Worm (Caenorhabditis elegans): Measurements from ENCODE around the gene lips-10.
A peak's percentile ranks its signal among the peaks of the same experiment; 100 is the strongest.

DNA sequence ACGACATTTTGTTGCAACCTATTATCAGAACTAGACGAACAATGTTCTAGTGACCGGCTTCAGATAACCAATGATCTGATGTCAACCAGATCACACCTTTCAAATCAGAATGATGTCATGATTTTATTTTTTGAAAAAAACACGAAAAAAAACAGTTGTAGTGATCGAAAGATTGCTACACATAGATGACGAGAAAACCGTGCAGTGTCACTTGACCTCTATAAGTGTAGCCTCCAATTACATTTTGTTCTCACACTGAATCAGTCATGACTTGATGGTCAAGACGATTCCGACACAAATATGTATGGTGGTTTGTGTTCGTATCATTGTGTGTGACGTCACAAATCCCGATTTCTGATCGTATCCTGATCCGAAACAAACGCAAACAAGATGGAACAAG is 1.1 kb downstream of the lips-10 start:
- no peak for TF ChIP-seq ztf-11 (tag; optimal IDR thresholded peaks at IDR 0.05)
- TF ChIP-seq elt-3 (tag; optimal IDR thresholded peaks at IDR 0.05): peak in 1 of 3 experiments; percentile 41
- no peak for TF ChIP-seq egl-27 (tag; optimal IDR thresholded peaks at IDR 0.05)
- TF ChIP-seq ZK546.5 (tag; optimal IDR thresholded peaks at IDR 0.05): no peak
- TF ChIP-seq elt-1 (tag; optimal IDR thresholded peaks at IDR 0.05): no peak
- TF ChIP-seq lin-39 (tag; optimal IDR thresholded peaks at IDR 0.05): no peak
- no peak for TF ChIP-seq nhr-28 (tag; optimal IDR thresholded peaks at IDR 0.05)
- no peak for TF ChIP-seq pha-4 (tag; optimal IDR thresholded peaks at IDR 0.05)
- no peak for TF ChIP-seq ceh-82 (tag; optimal IDR thresholded peaks at IDR 0.05)

Data from whole organism, L3 larva.